Worm (Caenorhabditis elegans): ENCODE data around the gene alh-13.
A peak's percentile ranks its signal among the peaks of the same experiment; 100 is the strongest.

Gene alh-13

DNA sequence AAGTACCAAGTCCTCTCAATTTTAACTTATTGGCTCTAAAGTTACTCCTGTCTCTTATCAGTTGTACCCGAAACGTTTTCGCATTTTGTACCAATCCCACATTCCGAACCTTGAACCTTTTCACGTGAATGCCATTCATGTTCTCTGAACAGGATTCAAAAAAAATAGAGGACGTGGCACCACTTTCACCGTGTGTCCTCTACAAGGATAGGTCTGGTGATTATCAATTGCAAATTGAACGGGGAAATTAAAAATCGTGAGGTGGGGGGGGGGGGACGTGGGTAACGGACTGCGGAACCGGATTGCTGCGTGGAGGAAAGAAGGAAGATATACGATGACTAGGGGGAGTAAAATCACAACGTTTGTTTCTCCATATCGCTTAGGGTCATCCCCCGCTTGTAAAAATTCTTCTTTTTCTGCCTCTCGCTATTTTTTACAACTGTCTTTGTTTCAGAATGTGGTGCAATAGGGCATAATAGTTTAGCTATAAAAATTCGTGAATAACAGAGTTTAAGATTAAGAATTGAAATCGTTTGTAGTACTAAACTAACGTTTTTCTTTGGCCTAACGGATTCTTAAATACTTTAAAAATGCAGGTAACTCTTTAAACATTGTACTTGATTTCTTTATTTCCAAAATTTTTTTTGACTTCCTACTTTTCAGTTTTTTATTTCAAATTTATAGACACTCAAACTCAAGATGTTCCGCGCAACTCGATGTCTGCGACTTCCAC lies at the start of gene alh-13:
TSS of gene alh-13 (plus strand) at position 683 of the 733 bp plus-strand sequence.
- TF ChIP-seq zag-1 (tag; optimal IDR thresholded peaks at IDR 0.05) (no peak), eor-1 (tag; optimal IDR thresholded peaks at IDR 0.05) (no peak), elt-1 (tag; optimal IDR thresholded peaks at IDR 0.05) (no peak), nhr-43 (tag; optimal IDR thresholded peaks at IDR 0.05; ENCODE audit: poor library complexity, severe bottlenecking) (peak; percentile 21), ceh-82 (tag; optimal IDR thresholded peaks at IDR 0.05) (no peak), nhr-25 (tag; optimal IDR thresholded peaks at IDR 0.05) (no peak), nhr-11 (tag; optimal IDR thresholded peaks at IDR 0.05) (no peak), elt-2 (tag; optimal IDR thresholded peaks at IDR 0.05) (peak; percentile 4), fkh-2 (tag; optimal IDR thresholded peaks at IDR 0.05) (no peak), aly-2 (tag; optimal IDR thresholded peaks at IDR 0.05) (no peak), daf-12 (tag; optimal IDR thresholded peaks at IDR 0.05) (no peak), ama-1 (optimal IDR thresholded peaks at IDR 0.05) (no peak), R02D3.7 (tag; optimal IDR thresholded peaks at IDR 0.05) (no peak), nhr-12 (tag; optimal IDR thresholded peaks at IDR 0.05) (no peak), ZK546.5 (tag; optimal IDR thresholded peaks at IDR 0.05) (no peak), nhr-237 (tag; optimal IDR thresholded peaks at IDR 0.05) (no peak), elt-3 (tag; optimal IDR thresholded peaks at IDR 0.05) (peak in 1 of 3 experiments; percentile 71), lin-39 (tag; optimal IDR thresholded peaks at IDR 0.05) (no peak), jun-1 (tag; optimal IDR thresholded peaks at IDR 0.05) (no peak)

DNA sequence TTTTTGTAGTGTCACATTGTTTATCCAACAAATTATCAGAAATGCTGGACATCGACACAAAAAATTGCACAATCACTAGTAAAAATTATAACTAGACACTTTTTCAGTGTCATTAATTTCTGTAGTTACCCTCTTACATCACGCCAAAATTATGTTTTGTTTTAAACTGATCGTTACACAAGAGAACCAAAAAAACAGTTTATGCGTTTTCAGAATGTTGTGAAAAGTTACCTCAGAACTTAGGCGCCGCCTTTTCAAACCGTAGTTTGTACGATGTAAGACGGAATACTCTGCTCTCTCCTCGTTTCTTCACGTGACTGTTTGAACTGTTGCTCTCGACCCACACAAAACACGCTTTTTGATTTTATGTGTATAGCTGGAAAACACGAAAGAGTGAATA lies 43.7 kb upstream of the alh-13 start, which contains the start of gene pgp-13:
TSS of gene pgp-13 (plus strand) at position 301 of the 400 bp plus-strand sequence.
- no peak for TF ChIP-seq lin-15B (tag; optimal IDR thresholded peaks at IDR 0.05)
- TF ChIP-seq nhr-11 (tag; optimal IDR thresholded peaks at IDR 0.05), result no peak
- no peak for TF ChIP-seq ceh-28 (tag; optimal IDR thresholded peaks at IDR 0.05)
- no peak for TF ChIP-seq eor-1 (tag; optimal IDR thresholded peaks at IDR 0.05)
- TF ChIP-seq elt-1 (tag; optimal IDR thresholded peaks at IDR 0.05), result no peak
- TF ChIP-seq fkh-10 (GFP tag; optimal IDR thresholded peaks at IDR 0.05), result no peak
- no peak for TF ChIP-seq nhr-25 (tag; optimal IDR thresholded peaks at IDR 0.05)
- no peak for TF ChIP-seq nhr-28 (tag; optimal IDR thresholded peaks at IDR 0.05)
- no peak for TF ChIP-seq snpc-4 (tag; optimal IDR thresholded peaks at IDR 0.05)
- no peak for TF ChIP-seq sea-2 (GFP tag; optimal IDR thresholded peaks at IDR 0.05)
- no peak for TF ChIP-seq ztf-4 (tag; optimal IDR thresholded peaks at IDR 0.05)
- no peak for TF ChIP-seq pqm-1 (tag; optimal IDR thresholded peaks at IDR 0.05)
- TF ChIP-seq nfya-1 (tag; optimal IDR thresholded peaks at IDR 0.05; ENCODE audit: insufficient read depth), result no peak

DNA sequence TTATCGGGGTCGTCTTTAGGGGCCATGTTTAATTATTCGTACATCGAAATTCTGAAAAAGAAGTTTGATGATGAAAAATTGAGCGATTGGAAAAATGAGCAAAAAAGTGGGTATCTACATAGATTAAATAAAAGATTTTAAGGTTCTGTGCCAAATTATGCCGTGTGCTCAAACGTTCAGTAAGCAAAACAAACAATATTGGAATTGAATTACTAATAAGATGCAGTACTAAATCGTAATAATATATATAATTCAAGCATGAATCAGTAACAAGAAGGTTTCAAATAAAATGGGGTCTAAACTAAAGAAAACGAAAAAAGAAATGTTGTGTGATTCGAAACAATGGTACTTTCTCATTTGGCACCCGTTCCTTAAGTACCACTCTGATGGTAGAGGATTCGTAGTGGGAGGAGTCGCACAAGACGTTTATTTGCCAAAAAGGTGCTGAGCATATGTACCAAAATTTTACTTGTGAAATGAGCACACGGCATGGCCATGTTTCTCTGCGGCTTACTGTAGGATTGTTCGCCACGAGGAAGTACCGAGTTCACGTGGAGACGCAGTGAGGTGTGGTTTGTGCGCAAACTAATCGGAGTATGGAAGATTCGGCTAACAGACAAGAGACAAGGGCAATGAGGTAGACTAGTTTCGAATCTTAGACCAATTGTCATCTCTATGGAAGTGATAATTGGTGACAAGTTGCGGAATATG lies 32.5 kb upstream of the alh-13 start, which contains the start of gene pgp-14:
TSS of gene pgp-14 (minus strand) at position 51 of the 711 bp plus-strand sequence.
- TF ChIP-seq pha-4 (tag; optimal IDR thresholded peaks at IDR 0.05), result peak; percentile 62
- TF ChIP-seq nhr-12 (tag; optimal IDR thresholded peaks at IDR 0.05), result no peak

DNA sequence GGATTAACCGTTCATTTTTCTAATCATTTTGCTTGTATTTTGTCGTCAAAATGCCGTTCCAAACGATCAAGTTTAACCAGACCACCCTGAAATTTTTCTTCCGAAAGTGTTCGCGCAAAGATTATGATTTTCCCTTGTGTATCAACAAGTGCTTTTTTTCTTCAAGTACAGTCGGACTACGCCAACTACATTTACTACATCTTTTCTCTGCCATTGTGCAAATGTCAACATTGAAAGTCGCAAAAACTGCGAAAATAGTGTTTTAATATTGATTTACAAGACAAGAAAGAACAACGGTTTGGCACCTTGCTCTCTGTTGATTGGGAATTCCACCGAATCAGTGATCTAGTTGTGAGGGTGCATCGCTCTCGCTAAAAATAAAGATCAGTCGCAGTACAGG lies 31.4 kb upstream of the alh-13 start:
- TF ChIP-seq jun-1 (tag; optimal IDR thresholded peaks at IDR 0.05) (no peak), pha-4 (tag; optimal IDR thresholded peaks at IDR 0.05) (peak; percentile 92)

DNA sequence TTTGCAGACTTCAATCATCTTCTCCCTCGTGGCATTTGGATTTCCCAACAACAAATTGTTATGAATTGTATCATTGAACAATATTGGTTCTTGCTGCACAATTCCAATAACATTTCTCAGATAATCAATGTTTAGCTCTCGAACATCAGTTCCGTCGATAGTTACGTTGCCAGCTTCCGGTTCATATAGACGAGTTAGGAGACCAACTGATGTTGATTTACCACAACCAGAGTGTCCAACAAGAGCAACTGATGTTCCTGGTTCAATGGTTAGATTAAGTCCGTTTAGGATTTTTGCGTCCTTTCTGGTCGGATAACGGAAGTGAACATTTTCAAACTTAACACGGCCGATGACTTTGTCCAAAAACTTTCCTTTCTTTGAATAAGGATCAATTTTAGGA lies 28.2 kb upstream of the alh-13 start:
- TF ChIP-seq fkh-2 (tag; optimal IDR thresholded peaks at IDR 0.05) (no peak), lin-15B (tag; optimal IDR thresholded peaks at IDR 0.05) (no peak), elt-2 (tag; optimal IDR thresholded peaks at IDR 0.05) (no peak), zag-1 (tag; optimal IDR thresholded peaks at IDR 0.05) (no peak), lin-39 (tag; optimal IDR thresholded peaks at IDR 0.05) (no peak), nfya-1 (tag; optimal IDR thresholded peaks at IDR 0.05; ENCODE audit: insufficient read depth) (no peak), nhr-28 (tag; optimal IDR thresholded peaks at IDR 0.05) (no peak), ztf-11 (tag; optimal IDR thresholded peaks at IDR 0.05) (no peak), egl-5 (tag; optimal IDR thresholded peaks at IDR 0.05) (no peak)
